Fruit fly (Drosophila melanogaster) S2 (cell line): ENCODE results near the gene CG10311.

Experiments used
- CG8478 ChIP-seq: fragments of >200 bp; optimal IDR thresholded peaks from 2 replicates; lab custom pipeline; 2018
- CTCF ChIP-seq, 2 experiments: fragments of >200 bp; optimal IDR thresholded peaks; 2 replicates each; lab custom pipeline; 2018

DNA sequence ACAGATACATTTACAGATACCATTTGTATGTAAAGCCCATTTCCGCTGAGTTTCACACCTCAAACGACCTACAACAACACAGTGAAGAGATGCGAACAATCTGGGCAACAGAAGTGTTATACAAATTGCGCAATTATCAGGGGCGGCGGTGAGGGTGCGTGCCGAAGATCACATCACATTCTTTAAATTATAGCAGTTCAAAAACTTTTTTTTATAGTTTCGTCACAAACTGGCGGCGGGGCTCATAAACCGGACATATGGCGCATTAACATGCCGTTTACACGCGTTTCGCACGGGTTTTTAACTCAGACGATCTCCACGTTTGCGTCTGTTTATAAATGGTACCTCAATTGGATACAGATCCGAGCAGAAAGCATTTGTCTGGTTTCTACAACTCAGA is 3.6 kb downstream of the CG10311 start:
- TF ChIP-seq CG8478 (lab: Kevin White, UChicago), result no peak
- TF ChIP-seq CTCF (optimal IDR thresholded peaks at IDR 0.05; lab: Kevin White, UChicago), result no peak
